Fruit fly (Drosophila melanogaster): ENCODE data around the gene Bet3.

DNA sequence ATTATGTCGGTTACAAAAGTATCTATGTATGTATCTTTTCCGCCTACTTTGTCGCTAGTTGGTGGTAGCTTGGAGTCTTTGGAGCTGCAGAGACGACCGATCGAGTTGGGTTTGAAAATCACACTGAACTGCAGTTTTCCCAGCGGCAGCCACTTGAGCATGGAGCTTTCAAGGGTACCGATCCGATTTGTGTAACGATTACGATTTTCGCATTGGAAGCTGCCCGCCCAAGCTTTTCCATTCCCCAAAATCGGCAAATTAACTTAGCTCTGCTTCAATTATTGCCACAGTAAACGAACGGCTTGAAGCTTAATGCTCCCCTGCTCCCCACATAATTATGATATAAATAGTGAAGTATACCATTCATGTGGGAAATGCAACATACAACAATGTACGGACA lies 47.1 kb upstream of the Bet3 start, which contains the start of gene CG32036:
- TF ChIP-seq CG32121 (GFP tag; IDR thresholded peaks at IDR 0.05) (no peak), fd96Ca (GFP tag; IDR thresholded peaks at IDR 0.05) (no peak), EcR (GFP tag; optimal IDR thresholded peaks at IDR 0.05) (no peak), CG9948 (tag; optimal IDR thresholded peaks at IDR 0.05) (no peak), CG15710 (tag; optimal IDR thresholded peaks at IDR 0.05) (no peak), CG8159 (tag; optimal IDR thresholded peaks at IDR 0.05) (no peak), Pif1B (GFP tag; optimal IDR thresholded peaks at IDR 0.05) (no peak), Ets98B (GFP tag; IDR thresholded peaks at IDR 0.05) (no peak; the same call in 1 of the 2 replicates), CG17806 (tag; optimal IDR thresholded peaks at IDR 0.05) (no peak), CG13204 (GFP tag; optimal IDR thresholded peaks at IDR 0.05) (no peak), Snoo (tag; optimal IDR thresholded peaks at IDR 0.05) (no peak), CG12605 (GFP tag; IDR thresholded peaks at IDR 0.05) (no peak), CG4496 (GFP tag; IDR thresholded peaks at IDR 0.05) (peak; percentile 12; the same call in 1 of the 3 replicates), rn (GFP tag; IDR thresholded peaks at IDR 0.05) (no peak)

All from whole organism, pupa.